Worm (Caenorhabditis elegans) whole organism, L4/young adult: Measurements from ENCODE around the gene sre-49.

Experiments used
- W03F9.2 ChIP-seq: fragments of 150-350 bp; optimal IDR thresholded peaks from 2 replicates; lab custom pipeline; 2014; ENCODE audit warnings: missing biosample characterization, missing genetic modification characterization
- him-1 ChIP-seq: sonication (generic microtip); optimal IDR thresholded peaks from 2 replicates; lab custom pipeline; 2016; ENCODE audit warnings: missing genotype, missing genetic modification reagents, missing genetic modification characterization, missing compliant biosample characterization

- TF ChIP-seq W03F9.2 (tag; lab: Kevin White, UChicago) (no peak), him-1 (tag; lab: Kevin White, UChicago) (no peak)
Observed at ce11 chrII:12280360-12280759, 38.3 kb upstream of the sre-49 start, which contains the start of gene ife-5.
